Worm (Caenorhabditis elegans) whole organism, L2 larva: ENCODE data around the gene crn-4.

Experiments
- C34F6.9 ChIP-seq: fragments of 150-350 bp; optimal IDR thresholded peaks from 2 replicates; lab custom pipeline; 2014; ENCODE audit warnings: missing biosample characterization, missing genetic modification characterization
- R02D3.7 ChIP-seq: fragments of 150-350 bp; optimal IDR thresholded peaks from 2 replicates; lab custom pipeline; 2014; ENCODE audit warnings: missing biosample characterization, missing genetic modification characterization
- aly-2 ChIP-seq: fragments of 150-350 bp; optimal IDR thresholded peaks from 2 replicates; lab custom pipeline; 2014; ENCODE audit warnings: missing biosample characterization, missing genetic modification characterization
- ceh-82 ChIP-seq: fragments of 150-350 bp; optimal IDR thresholded peaks from 2 replicates; lab custom pipeline; 2014; ENCODE audit warnings: missing biosample characterization, missing genetic modification characterization
- dmd-4 ChIP-seq: sonication (generic microtip); optimal IDR thresholded peaks from 2 replicates; lab custom pipeline; 2017; ENCODE audit warnings: missing biosample characterization, missing genetic modification characterization
- elt-3 ChIP-seq: sonication (generic microtip); optimal IDR thresholded peaks from 2 replicates; lab custom pipeline; 2017; ENCODE audit warnings: missing biosample characterization, missing genetic modification characterization
- mbf-1 ChIP-seq: sonication (generic microtip); optimal IDR thresholded peaks from 2 replicates; lab custom pipeline; 2017; ENCODE audit warnings: missing biosample characterization, missing genetic modification characterization
- nhr-237 ChIP-seq: fragments of 150-350 bp; optimal IDR thresholded peaks from 2 replicates; lab custom pipeline; 2014; ENCODE audit warnings: missing biosample characterization, missing genetic modification characterization
- nhr-77 ChIP-seq: fragments of 150-350 bp; optimal IDR thresholded peaks from 2 replicates; lab custom pipeline; 2014; ENCODE audit warnings: missing biosample characterization, missing genetic modification characterization
- sma-3 ChIP-seq: sonication (generic microtip); optimal IDR thresholded peaks from 2 replicates; lab custom pipeline; 2016; ENCODE audit warnings: missing genetic modification reagents, missing genetic modification characterization, missing compliant biosample characterization
- unc-39 ChIP-seq: fragments of 150-350 bp; optimal IDR thresholded peaks from 2 replicates; lab custom pipeline; 2014; ENCODE audit warnings: missing biosample characterization, missing genetic modification characterization
- unc-62 ChIP-seq: fragments of 150-350 bp; optimal IDR thresholded peaks from 2 replicates; lab custom pipeline; 2014; ENCODE audit warnings: missing biosample characterization, missing genetic modification reagents, missing genetic modification characterization
- ztf-4 ChIP-seq: fragments of 150-350 bp; optimal IDR thresholded peaks from 2 replicates; lab custom pipeline; 2014; ENCODE audit warnings: missing biosample characterization, missing genetic modification characterization

ce11 chrX:2258001-2258400 is at the start of gene crn-4:
- TF ChIP-seq sma-3 (no peak), unc-62 (GFP tag; lab: Kevin White, UChicago) (no peak), elt-3 (tag; lab: Kevin White, UChicago) (no peak), R02D3.7 (tag; lab: Kevin White, UChicago) (no peak), dmd-4 (no peak), ceh-82 (tag; lab: Kevin White, UChicago) (no peak), mbf-1 (tag; lab: Kevin White, UChicago) (no peak), aly-2 (tag; lab: Kevin White, UChicago) (no peak), unc-39 (no peak), ztf-4 (tag; lab: Kevin White, UChicago) (no peak), nhr-77 (tag; lab: Kevin White, UChicago) (no peak), nhr-237 (no peak), C34F6.9 (no peak)
